Worm (Caenorhabditis elegans): ENCODE measurements around the gene ZK686.6.

The ZK686.6 gene

DNA sequence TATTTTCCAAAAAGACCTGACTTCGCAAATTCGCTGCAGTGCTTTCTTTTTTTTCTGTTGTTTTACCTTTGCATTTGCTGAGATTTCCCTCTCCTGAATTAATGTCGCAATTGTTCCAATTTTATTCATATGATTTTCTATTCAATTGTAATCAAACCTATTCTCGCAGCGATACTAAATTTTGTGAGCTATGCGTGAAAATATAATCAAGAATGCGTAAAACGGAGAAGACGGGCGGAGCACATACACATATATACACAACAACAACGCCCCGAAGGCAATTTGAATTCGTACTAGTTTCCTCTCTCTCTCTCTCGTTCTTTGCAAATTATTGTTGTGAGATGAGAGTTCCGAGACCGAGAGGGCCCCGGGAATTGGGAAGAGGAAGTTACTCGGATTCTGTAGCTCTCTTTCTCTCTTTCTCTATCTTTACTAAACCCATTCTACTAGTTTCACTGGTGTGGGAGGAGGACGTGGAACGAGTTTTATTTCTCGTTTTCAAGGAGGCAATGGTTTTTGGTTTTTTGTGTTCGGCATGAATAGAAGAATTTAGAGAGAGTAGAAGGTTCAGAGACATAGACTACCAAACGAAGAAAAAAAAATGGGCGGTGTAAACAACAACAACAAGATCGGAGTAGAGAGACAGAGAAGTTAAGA lies 49.3 kb downstream of the ZK686.6 start (continued):
- TF ChIP-seq fkh-2 (tag; optimal IDR thresholded peaks at IDR 0.05): no peak
- peak; percentile 60 for TF ChIP-seq egl-5 (tag; optimal IDR thresholded peaks at IDR 0.05)
- TF ChIP-seq ztf-4 (tag; optimal IDR thresholded peaks at IDR 0.05): no peak
- TF ChIP-seq jun-1 (tag; optimal IDR thresholded peaks at IDR 0.05): no peak
- no peak for TF ChIP-seq nhr-28 (tag; optimal IDR thresholded peaks at IDR 0.05)
- no peak for TF ChIP-seq sea-2 (GFP tag; optimal IDR thresholded peaks at IDR 0.05)
- TF ChIP-seq nhr-25 (tag; optimal IDR thresholded peaks at IDR 0.05): peak; percentile 15
- TF ChIP-seq pqm-1 (tag; optimal IDR thresholded peaks at IDR 0.05): no peak
- TF ChIP-seq elt-1 (tag; optimal IDR thresholded peaks at IDR 0.05): no peak
- peak; percentile 18 for TF ChIP-seq fkh-10 (GFP tag; optimal IDR thresholded peaks at IDR 0.05)

DNA sequence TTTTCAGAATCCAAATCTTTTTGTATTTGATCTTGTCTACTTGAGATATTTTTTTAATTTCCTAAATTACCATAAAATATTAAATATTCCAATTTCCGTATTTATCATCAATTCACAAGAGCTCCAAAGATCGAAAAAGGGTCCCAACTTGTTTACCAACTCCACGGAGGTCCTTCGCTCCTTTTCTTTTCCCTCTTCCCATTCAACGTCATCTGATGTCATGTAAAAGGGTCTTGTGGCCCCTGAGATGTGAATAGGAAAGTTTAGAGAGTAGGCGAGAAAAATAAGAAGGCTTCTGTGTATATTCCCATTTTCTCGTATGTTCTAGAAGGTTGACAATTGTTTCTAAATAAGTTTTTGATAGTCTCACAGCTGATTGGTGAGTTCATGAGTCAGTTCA lies 49.8 kb downstream of the ZK686.6 start:
- TF ChIP-seq nfya-1 (tag; optimal IDR thresholded peaks at IDR 0.05; ENCODE audit: insufficient read depth): peak; percentile 37
- TF ChIP-seq fkh-10 (GFP tag; optimal IDR thresholded peaks at IDR 0.05): peak; percentile 11
- peak; percentile 26 for TF ChIP-seq lin-39 (tag; optimal IDR thresholded peaks at IDR 0.05)
- peak; percentile 13 for TF ChIP-seq hmg-11 (tag; optimal IDR thresholded peaks at IDR 0.05)
- TF ChIP-seq ceh-9 (tag; optimal IDR thresholded peaks at IDR 0.05): no peak

DNA sequence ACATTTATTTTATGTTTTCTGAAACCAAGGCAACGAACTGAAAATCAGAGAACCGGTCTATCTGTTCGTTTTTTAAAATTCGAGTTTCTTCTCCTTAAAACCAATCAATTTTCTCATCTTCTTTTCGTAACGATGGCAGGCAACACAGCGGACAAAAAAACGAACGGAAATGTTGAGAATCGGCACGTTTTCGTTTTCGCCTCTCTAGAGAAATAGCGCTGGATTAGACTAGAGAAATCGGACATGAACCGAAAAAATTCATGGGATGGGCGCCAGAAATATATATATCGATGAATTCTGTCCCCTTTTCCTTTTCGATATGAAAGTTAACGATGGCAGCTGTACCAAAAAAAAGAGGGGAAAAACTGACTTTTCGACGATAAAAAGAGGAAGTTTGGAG lies 50.4 kb downstream of the ZK686.6 start:
- TF ChIP-seq daf-12 (tag; optimal IDR thresholded peaks at IDR 0.05): no peak
- TF ChIP-seq mdl-1 (tag; optimal IDR thresholded peaks at IDR 0.05): no peak
- peak; percentile 0 for TF ChIP-seq nfya-1 (tag; optimal IDR thresholded peaks at IDR 0.05; ENCODE audit: insufficient read depth)
- TF ChIP-seq unc-39 (tag; optimal IDR thresholded peaks at IDR 0.05): no peak

All from whole organism, L3 larva.